Worm (Caenorhabditis elegans): ENCODE measurements around the gene immp-1.

immp-1 gene

DNA sequence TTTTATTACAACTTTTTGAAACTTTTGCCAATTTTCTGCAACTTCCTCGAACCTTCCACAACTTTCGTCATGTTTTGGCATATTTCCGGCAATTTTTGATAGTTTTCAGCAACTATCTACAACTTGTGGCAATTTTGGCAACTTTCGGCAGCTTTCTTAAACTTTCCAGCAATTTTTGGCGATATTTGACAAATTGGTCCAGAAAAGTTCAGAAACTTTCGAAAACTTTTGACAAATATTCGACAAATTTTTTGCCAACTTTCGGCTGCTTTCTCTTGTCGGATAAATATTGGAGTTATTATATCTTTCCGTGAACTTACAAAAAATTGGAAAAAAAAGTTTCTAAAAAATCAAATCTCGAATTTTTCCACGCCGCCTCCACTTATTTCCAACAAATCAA, 44.4 kb upstream of the immp-1 start, which contains the start of gene Y41C4A.18:
Y41C4A.18 (plus strand) TSS at position 301 of the 400 bp plus-strand sequence.
- TF ChIP-seq nhr-12 (tag; optimal IDR thresholded peaks at IDR 0.05) (no peak), elt-1 (tag; optimal IDR thresholded peaks at IDR 0.05) (no peak), skn-1 (tag; optimal IDR thresholded peaks at IDR 0.05) (no peak), mml-1 (tag; optimal IDR thresholded peaks at IDR 0.05) (no peak), pha-4 (tag; optimal IDR thresholded peaks at IDR 0.05) (no peak), mdl-1 (tag; optimal IDR thresholded peaks at IDR 0.05) (no peak), unc-39 (tag; optimal IDR thresholded peaks at IDR 0.05) (no peak), nhr-11 (tag; optimal IDR thresholded peaks at IDR 0.05) (no peak), ZK546.5 (tag; optimal IDR thresholded peaks at IDR 0.05) (no peak), snpc-4 (tag; optimal IDR thresholded peaks at IDR 0.05) (no peak), eor-1 (tag; optimal IDR thresholded peaks at IDR 0.05) (no peak), nhr-67 (tag; optimal IDR thresholded peaks at IDR 0.05) (no peak), lsy-12 (tag; optimal IDR thresholded peaks at IDR 0.05) (no peak)

- TF ChIP-seq nhr-23 (tag; optimal IDR thresholded peaks at IDR 0.05) (no peak), elt-2 (tag; optimal IDR thresholded peaks at IDR 0.05) (no peak), lin-15B (tag; optimal IDR thresholded peaks at IDR 0.05) (no peak), egl-5 (tag; optimal IDR thresholded peaks at IDR 0.05) (no peak), ceh-28 (tag; optimal IDR thresholded peaks at IDR 0.05) (no peak), ceh-82 (tag; optimal IDR thresholded peaks at IDR 0.05) (no peak), ztf-4 (tag; optimal IDR thresholded peaks at IDR 0.05) (no peak), lin-39 (tag; optimal IDR thresholded peaks at IDR 0.05) (no peak), hmg-11 (tag; optimal IDR thresholded peaks at IDR 0.05) (no peak), zag-1 (tag; optimal IDR thresholded peaks at IDR 0.05) (no peak), ama-1 (optimal IDR thresholded peaks at IDR 0.05) (no peak), fkh-10 (GFP tag; optimal IDR thresholded peaks at IDR 0.05) (no peak), lsy-12 (tag; optimal IDR thresholded peaks at IDR 0.05) (no peak), nhr-28 (tag; optimal IDR thresholded peaks at IDR 0.05) (no peak), nfya-1 (tag; optimal IDR thresholded peaks at IDR 0.05; ENCODE audit: insufficient read depth) (no peak), elt-1 (tag; optimal IDR thresholded peaks at IDR 0.05) (no peak), nhr-237 (tag; optimal IDR thresholded peaks at IDR 0.05) (no peak)
Measured at ce11 chrIII:11730850-11731249, 43.9 kb upstream of the immp-1 start.

ce11 chrIII:11731491-11731890, 43.3 kb upstream of the immp-1 start:
- TF ChIP-seq fkh-2 (tag; optimal IDR thresholded peaks at IDR 0.05) = no peak
- no peak for TF ChIP-seq ceh-82 (tag; optimal IDR thresholded peaks at IDR 0.05)
- no peak for TF ChIP-seq ceh-16 (tag; optimal IDR thresholded peaks at IDR 0.05)
- TF ChIP-seq ceh-28 (tag; optimal IDR thresholded peaks at IDR 0.05) = no peak
- no peak for TF ChIP-seq mdl-1 (tag; optimal IDR thresholded peaks at IDR 0.05)
- TF ChIP-seq unc-39 (tag; optimal IDR thresholded peaks at IDR 0.05) = no peak
- TF ChIP-seq sea-2 (GFP tag; optimal IDR thresholded peaks at IDR 0.05) = no peak
- no peak for TF ChIP-seq ZK546.5 (tag; optimal IDR thresholded peaks at IDR 0.05)
- no peak for TF ChIP-seq jun-1 (tag; optimal IDR thresholded peaks at IDR 0.05)
- TF ChIP-seq nhr-25 (tag; optimal IDR thresholded peaks at IDR 0.05) = no peak
- TF ChIP-seq nhr-67 (tag; optimal IDR thresholded peaks at IDR 0.05) = no peak
- no peak for TF ChIP-seq tbx-2 (tag; optimal IDR thresholded peaks at IDR 0.05)
- TF ChIP-seq egl-27 (tag; optimal IDR thresholded peaks at IDR 0.05) = no peak

ce11 chrIII:11732056-11732455, 42.7 kb upstream of the immp-1 start, which contains the start of gene Y41C4A.21:
TSS of gene Y41C4A.21 (plus strand) at chrIII:11732356.
- TF ChIP-seq lin-39 (tag; optimal IDR thresholded peaks at IDR 0.05) (no peak), unc-39 (tag; optimal IDR thresholded peaks at IDR 0.05) (no peak), jun-1 (tag; optimal IDR thresholded peaks at IDR 0.05) (no peak), ZK546.5 (tag; optimal IDR thresholded peaks at IDR 0.05) (no peak), fkh-2 (tag; optimal IDR thresholded peaks at IDR 0.05) (no peak), ceh-28 (tag; optimal IDR thresholded peaks at IDR 0.05) (no peak), R02D3.7 (tag; optimal IDR thresholded peaks at IDR 0.05) (no peak), lsy-12 (tag; optimal IDR thresholded peaks at IDR 0.05) (no peak), elt-2 (tag; optimal IDR thresholded peaks at IDR 0.05) (no peak), pqm-1 (tag; optimal IDR thresholded peaks at IDR 0.05) (no peak), nhr-12 (tag; optimal IDR thresholded peaks at IDR 0.05) (no peak), nhr-77 (tag; optimal IDR thresholded peaks at IDR 0.05) (no peak), ama-1 (optimal IDR thresholded peaks at IDR 0.05) (no peak), nhr-237 (tag; optimal IDR thresholded peaks at IDR 0.05) (no peak)
